Worm (Caenorhabditis elegans): ENCODE measurements around the gene paml-1.

Gene paml-1

DNA sequence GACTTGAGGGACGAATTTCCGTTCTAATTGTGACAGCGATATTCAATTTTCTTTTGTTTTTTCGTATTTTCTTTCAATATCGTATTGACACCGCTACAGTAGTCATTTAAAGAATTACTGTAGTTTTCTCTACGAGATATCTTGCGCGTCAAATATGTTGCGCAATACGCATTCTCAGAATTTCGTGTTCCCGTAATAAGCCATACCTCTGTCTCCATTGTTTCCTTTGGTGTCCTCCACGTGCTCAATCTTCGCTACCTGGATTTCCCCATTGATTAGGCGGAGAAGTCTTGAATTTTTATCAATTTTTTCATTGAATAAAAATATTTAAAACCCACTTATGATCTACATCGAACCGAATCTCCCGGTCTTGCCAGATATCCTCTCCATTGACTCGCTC, 27.4 kb upstream of the paml-1 start:
- TF ChIP-seq zip-8 (tag; optimal IDR thresholded peaks at IDR 0.05) (peak; percentile 49), tbx-8 (GFP tag; optimal IDR thresholded peaks at IDR 0.05) (no peak), lin-13 (tag; optimal IDR thresholded peaks at IDR 0.05) (no peak), snpc-4 (tag; optimal IDR thresholded peaks at IDR 0.05) (no peak), unc-120 (tag; optimal IDR thresholded peaks at IDR 0.05; ENCODE audit: poor library complexity, severe bottlenecking) (no peak)

DNA sequence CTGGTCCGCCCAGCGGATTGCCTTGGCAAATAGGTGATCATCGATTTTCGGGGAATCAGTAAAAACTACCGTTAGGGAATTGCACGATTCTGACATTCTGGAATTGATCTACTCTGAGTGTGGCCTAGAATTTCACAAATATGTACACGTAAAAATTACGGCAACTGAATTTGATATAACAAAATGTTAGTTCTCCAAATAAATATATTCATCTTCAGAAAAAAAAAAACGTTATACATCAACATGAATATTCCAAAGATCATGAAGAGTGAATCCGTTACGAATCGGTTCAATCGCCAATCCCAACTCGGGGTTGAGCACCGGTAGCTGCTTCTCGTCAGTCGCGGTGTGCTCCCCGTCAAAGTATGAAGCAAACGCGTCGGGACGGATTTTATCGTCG, 24.8 kb upstream of the paml-1 start, which contains the start of gene rip-1:
TSS of gene rip-1 (minus strand) at position 101 of the 400 bp plus-strand sequence.
- TF ChIP-seq blmp-1 (tag; optimal IDR thresholded peaks at IDR 0.05) (no peak), sptf-1 (tag; optimal IDR thresholded peaks at IDR 0.05) (no peak)

DNA sequence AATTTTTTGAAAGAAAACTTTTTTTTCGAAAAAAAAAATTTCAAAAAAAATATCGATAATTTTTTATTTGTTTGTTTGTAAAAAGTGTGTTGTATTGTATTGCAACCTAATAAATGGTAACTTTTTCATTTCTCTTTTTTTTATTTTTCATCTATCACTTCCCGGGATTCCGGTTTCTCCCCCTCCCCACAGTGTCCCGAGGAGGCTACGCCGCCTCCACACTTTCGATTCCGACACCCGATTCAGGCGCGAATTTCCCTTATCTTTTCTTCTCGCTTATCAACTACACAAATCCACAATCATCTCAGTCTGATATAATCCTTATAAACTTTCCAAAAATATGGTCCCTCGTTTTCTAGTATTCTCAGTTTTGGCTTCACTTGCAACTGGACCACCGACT, 20.7 kb upstream of the paml-1 start, which contains the start of gene R01H10.4:
TSS of gene R01H10.4 (plus strand) at position 236 of the 400 bp plus-strand sequence.
- TF ChIP-seq bed-3 (GFP tag; optimal IDR thresholded peaks at IDR 0.05), result no peak
- no peak for TF ChIP-seq cnd-1 (tag; optimal IDR thresholded peaks at IDR 0.05)
- TF ChIP-seq mls-2 (tag; optimal IDR thresholded peaks at IDR 0.05), result no peak
- no peak for TF ChIP-seq tbx-8 (GFP tag; optimal IDR thresholded peaks at IDR 0.05)
- TF ChIP-seq ceh-39 (tag; optimal IDR thresholded peaks at IDR 0.05), result no peak
- TF ChIP-seq ceh-43 (GFP tag; optimal IDR thresholded peaks at IDR 0.05), result no peak
- no peak for TF ChIP-seq ceh-83 (GFP tag; optimal IDR thresholded peaks at IDR 0.05)
- TF ChIP-seq nhr-12 (tag; optimal IDR thresholded peaks at IDR 0.05), result no peak
- TF ChIP-seq M03D4.4 (tag; optimal IDR thresholded peaks at IDR 0.05), result no peak
- TF ChIP-seq mep-1 (tag; optimal IDR thresholded peaks at IDR 0.05), result no peak
- no peak for TF ChIP-seq unc-39 (tag; optimal IDR thresholded peaks at IDR 0.05)
- no peak for TF ChIP-seq mab-5 (tag; optimal IDR thresholded peaks at IDR 0.05)
- TF ChIP-seq ces-1 (GFP tag; optimal IDR thresholded peaks at IDR 0.05), result no peak
- no peak for TF ChIP-seq nhr-28 (tag; optimal IDR thresholded peaks at IDR 0.05)
- TF ChIP-seq nhr-2 (tag; optimal IDR thresholded peaks at IDR 0.05), result no peak
- TF ChIP-seq pha-4 (tag; optimal IDR thresholded peaks at IDR 0.05), result no peak
- TF ChIP-seq nhr-76 (tag; optimal IDR thresholded peaks at IDR 0.05), result no peak
- no peak for TF ChIP-seq elt-3 (tag; optimal IDR thresholded peaks at IDR 0.05)
- no peak for TF ChIP-seq ham-2 (GFP tag; optimal IDR thresholded peaks at IDR 0.05)

DNA sequence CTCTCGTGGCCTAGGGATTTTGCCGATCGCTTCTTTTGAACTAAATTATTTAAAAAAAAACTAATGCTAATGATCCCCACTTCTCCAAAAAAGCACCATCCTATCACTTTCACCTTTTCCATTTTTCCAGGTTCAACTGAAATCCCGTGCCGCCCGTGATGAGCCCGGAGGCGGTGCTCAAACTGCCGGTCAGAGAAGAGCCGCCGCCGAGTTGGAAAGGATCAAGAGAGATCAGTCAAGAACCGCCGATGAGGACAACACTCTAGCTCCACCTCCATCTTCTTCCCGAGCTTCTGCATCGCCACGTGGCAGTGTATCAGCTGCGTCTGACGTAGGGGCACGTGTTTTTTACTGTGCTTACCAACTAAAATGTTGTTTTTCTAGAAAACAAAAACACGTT, 19.5 kb upstream of the paml-1 start:
- TF ChIP-seq unc-120 (tag; optimal IDR thresholded peaks at IDR 0.05; ENCODE audit: poor library complexity, severe bottlenecking), result no peak
- TF ChIP-seq sptf-1 (tag; optimal IDR thresholded peaks at IDR 0.05), result no peak
- TF ChIP-seq ces-1 (GFP tag; optimal IDR thresholded peaks at IDR 0.05), result no peak
- TF ChIP-seq ceh-39 (tag; optimal IDR thresholded peaks at IDR 0.05), result no peak
- TF ChIP-seq pha-4 (tag; optimal IDR thresholded peaks at IDR 0.05), result no peak
- TF ChIP-seq mab-5 (tag; optimal IDR thresholded peaks at IDR 0.05), result no peak
- no peak for TF ChIP-seq mls-2 (tag; optimal IDR thresholded peaks at IDR 0.05)

DNA sequence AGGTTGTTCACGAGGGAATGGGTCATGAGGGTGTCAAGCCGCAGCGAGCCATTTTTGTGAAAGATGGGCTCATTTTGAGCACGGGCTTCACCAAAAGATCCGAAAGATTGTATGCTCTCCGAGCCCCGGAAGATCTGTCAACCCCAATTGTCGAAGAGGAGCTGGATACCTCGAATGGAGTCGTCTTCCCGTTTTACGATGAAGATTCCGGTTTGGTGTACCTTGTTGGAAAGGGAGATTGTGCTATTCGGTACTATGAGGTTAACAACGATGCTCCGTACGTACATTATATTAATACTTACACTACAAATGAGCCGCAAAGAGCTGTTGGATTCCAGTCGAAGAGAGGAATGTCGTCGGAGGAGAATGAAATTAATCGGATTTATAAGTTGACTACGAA, 17.2 kb upstream of the paml-1 start:
- no peak for TF ChIP-seq sptf-1 (tag; optimal IDR thresholded peaks at IDR 0.05)
- no peak for TF ChIP-seq zip-8 (tag; optimal IDR thresholded peaks at IDR 0.05)
- no peak for TF ChIP-seq bed-3 (GFP tag; optimal IDR thresholded peaks at IDR 0.05)
- no peak for TF ChIP-seq nhr-12 (tag; optimal IDR thresholded peaks at IDR 0.05)
- no peak for TF ChIP-seq ham-2 (GFP tag; optimal IDR thresholded peaks at IDR 0.05)
- no peak for TF ChIP-seq unc-120 (tag; optimal IDR thresholded peaks at IDR 0.05; ENCODE audit: poor library complexity, severe bottlenecking)
- TF ChIP-seq hlh-1 (tag; optimal IDR thresholded peaks at IDR 0.05), result no peak
- no peak for TF ChIP-seq nhr-28 (tag; optimal IDR thresholded peaks at IDR 0.05)
- TF ChIP-seq ceh-39 (tag; optimal IDR thresholded peaks at IDR 0.05), result no peak

DNA sequence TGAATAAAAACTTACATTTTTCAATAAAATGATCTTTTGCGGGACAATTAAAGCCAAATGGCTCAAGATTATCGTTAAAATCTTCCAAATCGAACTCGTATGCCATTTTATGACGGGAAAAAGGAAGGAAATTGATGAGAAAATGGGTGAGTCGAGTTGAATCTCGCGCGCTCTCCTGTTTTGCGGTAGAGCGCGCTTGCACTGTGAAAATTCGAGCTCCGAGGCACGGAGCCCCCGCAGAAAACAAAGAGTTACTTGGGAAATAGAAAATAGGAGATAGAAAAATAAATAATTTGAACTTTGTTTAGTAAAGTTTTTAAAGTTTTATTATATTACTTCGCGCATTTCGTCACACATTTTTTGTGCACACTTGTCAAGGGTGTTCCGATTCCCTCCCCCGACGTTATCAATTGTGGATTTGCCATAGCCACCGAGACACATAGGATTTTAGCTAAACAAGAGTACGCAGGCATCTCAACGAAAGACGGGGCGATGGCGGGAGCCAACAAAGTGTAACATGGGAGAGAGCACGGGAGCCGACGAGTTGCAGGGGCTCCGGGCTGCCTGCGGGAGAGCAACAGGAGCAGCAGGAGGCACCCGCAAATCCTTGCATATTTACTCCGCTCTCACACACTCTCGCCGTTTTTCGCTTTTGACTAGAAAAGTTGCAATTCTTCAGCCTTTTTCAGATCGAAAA, 14.7 kb upstream of the paml-1 start, which contains the start of the genes div-1 and cor-1:
TSS of gene div-1 (minus strand) at position 119 of the 697 bp plus-strand sequence.
TSS of gene cor-1 (plus strand) at position 671 of the 697 bp plus-strand sequence.
- TF ChIP-seq nhr-237 (tag; optimal IDR thresholded peaks at IDR 0.05) (peak; percentile 66), mep-1 (tag; optimal IDR thresholded peaks at IDR 0.05) (peak; percentile 69), cnd-1 (tag; optimal IDR thresholded peaks at IDR 0.05) (no peak), ceh-83 (GFP tag; optimal IDR thresholded peaks at IDR 0.05) (no peak), nhr-28 (tag; optimal IDR thresholded peaks at IDR 0.05) (no peak), M03D4.4 (tag; optimal IDR thresholded peaks at IDR 0.05) (no peak), ces-1 (GFP tag; optimal IDR thresholded peaks at IDR 0.05) (no peak), unc-120 (tag; optimal IDR thresholded peaks at IDR 0.05; ENCODE audit: poor library complexity, severe bottlenecking) (peak; percentile 60), hlh-1 (tag; optimal IDR thresholded peaks at IDR 0.05) (peak; percentile 29), lsy-2 (tag; optimal IDR thresholded peaks at IDR 0.05) (peak; percentile 39), mls-2 (tag; optimal IDR thresholded peaks at IDR 0.05) (no peak), zip-8 (tag; optimal IDR thresholded peaks at IDR 0.05) (no peak)

All from whole organism, mixed stage, embryonic.